Worm (Caenorhabditis elegans) whole organism, L4 larva: ENCODE data around the gene str-82.
A peak's percentile ranks its signal among the peaks of the same experiment; 100 is the strongest.

Experiments used
- D1046.2 ChIP-seq: fragments of 200-800 bp; sonication (Bioruptor generic); IDR thresholded peaks from 2 replicates; pipeline ENCODE4 v1.3.6; 2022; ENCODE audit warnings: missing genetic modification characterization, missing compliant biosample characterization
- F26F4.8 ChIP-seq: fragments of 200-800 bp; sonication (Bioruptor generic); conservative IDR thresholded peaks from 2 replicates; pipeline ENCODE4 v1.3.6; 2022; ENCODE audit warnings: missing genetic modification characterization, missing compliant biosample characterization
- R02D3.7 ChIP-seq: fragments of 150-350 bp; sonication (generic microtip); optimal IDR thresholded peaks from 3 replicates; lab custom pipeline; 2014; ENCODE audit warnings: missing biosample characterization, missing genetic modification characterization
- T20F7.1 ChIP-seq: fragments of 200-800 bp; sonication (Bioruptor generic); optimal IDR thresholded peaks from 2 replicates; lab custom pipeline; 2018; ENCODE audit warnings: mild to moderate bottlenecking, missing genetic modification characterization, missing compliant biosample characterization
- T26A8.4 ChIP-seq: fragments of 200-800 bp; sonication (Bioruptor generic); IDR thresholded peaks from 2 replicates; pipeline ENCODE4 v1.3.6; 2022; ENCODE audit warnings: missing genetic modification characterization, missing compliant biosample characterization
- aha-1 ChIP-seq: fragments of 150-350 bp; peaks from one replicate; lab custom pipeline; 2014; ENCODE audit warnings: missing biosample characterization, missing genetic modification characterization
- ceh-28 ChIP-seq: fragments of 150-350 bp; optimal IDR thresholded peaks from 2 replicates; lab custom pipeline; 2014; ENCODE audit warnings: missing biosample characterization, missing genetic modification reagents, missing genetic modification characterization
- ces-1 ChIP-seq: fragments of 150-350 bp; sonication (generic microtip); optimal IDR thresholded peaks from 4 replicates; lab custom pipeline; 2014; ENCODE audit warnings: missing biosample characterization, missing genetic modification reagents, missing genetic modification characterization
- daf-16 ChIP-seq, 3 experiments: sonication (generic microtip); optimal IDR thresholded peaks; 2 replicates each; lab custom pipeline; 2016 to 2017; ENCODE audit warnings: missing genetic modification characterization in 3 of 3, missing genetic modification reagents in 3 of 3, mild to moderate bottlenecking in 2 of 3, missing compliant biosample characterization in 2 of 3, missing biosample characterization in 1 of 3, moderate library complexity in 1 of 3
- dmd-6 ChIP-seq: fragments of 200-800 bp; sonication (Bioruptor generic); IDR thresholded peaks from 2 replicates; pipeline ENCODE4 v1.3.6; 2022; ENCODE audit warnings: missing genetic modification reagents, missing genetic modification characterization, missing compliant biosample characterization
- dpl-1 ChIP-seq: fragments of 150-350 bp; optimal IDR thresholded peaks from 2 replicates; lab custom pipeline; 2014; ENCODE audit warnings: missing biosample characterization, missing genetic modification reagents, missing genetic modification characterization
- dve-1 ChIP-seq: sonication (generic microtip); optimal IDR thresholded peaks from 2 replicates; lab custom pipeline; 2017; ENCODE audit warnings: antibody characterized with exemption, mild to moderate bottlenecking, missing genetic modification characterization, missing compliant biosample characterization; ENCODE audit not compliant: insufficient read depth
- hif-1 ChIP-seq, 2 experiments: sonication (generic microtip); optimal IDR thresholded peaks; 2 replicates each; lab custom pipeline; 2016 to 2017; ENCODE audit warnings: missing compliant biosample characterization in 2 of 2, missing genetic modification characterization in 2 of 2, missing genetic modification reagents in 2 of 2, missing genotype in 2 of 2, mild to moderate bottlenecking in 1 of 2
- hlh-11 ChIP-seq: fragments of 200-800 bp; sonication (Bioruptor generic); optimal IDR thresholded peaks from 2 replicates; lab custom pipeline; 2018; ENCODE audit warnings: mild to moderate bottlenecking, missing genetic modification characterization, missing compliant biosample characterization
- hlh-30 ChIP-seq: sonication (generic microtip); optimal IDR thresholded peaks from 2 replicates; lab custom pipeline; 2017; ENCODE audit warnings: antibody characterized with exemption, mild to moderate bottlenecking, missing genetic modification characterization, missing compliant biosample characterization; ENCODE audit not compliant: insufficient read depth
- hmg-1.1 ChIP-seq: fragments of 200-800 bp; sonication (Bioruptor generic); IDR thresholded peaks from 2 replicates; pipeline ENCODE4 v1.3.6; 2022; ENCODE audit warnings: missing genetic modification reagents, missing genetic modification characterization, missing compliant biosample characterization
- lin-1 ChIP-seq: fragments of 200-800 bp; sonication (Bioruptor generic); IDR thresholded peaks from 2 replicates; pipeline ENCODE4 v1.3.6; 2022; ENCODE audit warnings: missing genetic modification reagents, missing genetic modification characterization, missing compliant biosample characterization
- lin-13 ChIP-seq: fragments of 150-350 bp; optimal IDR thresholded peaks from 2 replicates; lab custom pipeline; 2014; ENCODE audit warnings: missing biosample characterization, missing genetic modification reagents, missing genetic modification characterization
- lin-15B ChIP-seq: fragments of 150-350 bp; sonication (generic microtip); optimal IDR thresholded peaks from 3 replicates; lab custom pipeline; 2014; ENCODE audit warnings: missing biosample characterization, missing genetic modification characterization
- lin-29 ChIP-seq: fragments of 200-800 bp; sonication (Bioruptor generic); IDR thresholded peaks from 2 replicates; pipeline ENCODE4 v1.3.6; 2022; ENCODE audit warnings: missing genetic modification reagents, missing genetic modification characterization, missing compliant biosample characterization
- lin-38 ChIP-seq: fragments of 200-800 bp; sonication (Bioruptor generic); IDR thresholded peaks from 2 replicates; pipeline ENCODE4 v1.3.6; 2022; ENCODE audit warnings: missing genetic modification reagents, missing genetic modification characterization, missing compliant biosample characterization
- mxl-2 ChIP-seq: fragments of 200-800 bp; sonication (Bioruptor generic); conservative IDR thresholded peaks from 2 replicates; pipeline ENCODE4 v1.3.6; 2022; ENCODE audit warnings: missing genetic modification reagents, missing genetic modification characterization, missing compliant biosample characterization
- nhr-10 ChIP-seq: fragments of 150-350 bp; optimal IDR thresholded peaks from 2 replicates; lab custom pipeline; 2014; ENCODE audit warnings: missing biosample characterization, missing genetic modification characterization
- nhr-102 ChIP-seq: sonication (generic microtip); optimal IDR thresholded peaks from 2 replicates; lab custom pipeline; 2016; ENCODE audit warnings: mild to moderate bottlenecking, missing genetic modification characterization, moderate library complexity, missing compliant biosample characterization
- nhr-28 ChIP-seq: fragments of 150-350 bp; optimal IDR thresholded peaks from 2 replicates; lab custom pipeline; 2014; ENCODE audit warnings: missing biosample characterization, missing genetic modification characterization
- nhr-41 ChIP-seq: fragments of 200-800 bp; sonication (Bioruptor generic); IDR thresholded peaks from 2 replicates; pipeline ENCODE4 v1.3.6; 2022; ENCODE audit warnings: missing genetic modification reagents, missing genetic modification characterization, missing compliant biosample characterization
- nhr-48 ChIP-seq: sonication (generic microtip); optimal IDR thresholded peaks from 2 replicates; lab custom pipeline; 2016; ENCODE audit warnings: mild to moderate bottlenecking, missing genetic modification characterization, missing compliant biosample characterization
- nhr-6 ChIP-seq: fragments of 150-350 bp; optimal IDR thresholded peaks from 2 replicates; lab custom pipeline; 2014; ENCODE audit warnings: missing biosample characterization, missing genetic modification characterization
- nhr-77 ChIP-seq: fragments of 150-350 bp; optimal IDR thresholded peaks from 2 replicates; lab custom pipeline; 2014; ENCODE audit warnings: missing biosample characterization, missing genetic modification characterization
- pha-4 ChIP-seq, 2 experiments: fragments of 150-350 bp in 1 of 2; fragments of 200-800 bp in 1 of 2; sonication (Bioruptor generic) in 1 of 2; IDR thresholded peaks in 1 of 2; optimal IDR thresholded peaks in 1 of 2; 2 replicates each; pipeline versions ENCODE4 v1.3.6 to Lab custom; 2014 to 2022; ENCODE audit warnings: missing genetic modification characterization in 2 of 2, missing genetic modification reagents in 2 of 2, missing biosample characterization in 1 of 2, missing compliant biosample characterization in 1 of 2
- php-3 ChIP-seq: fragments of 200-800 bp; sonication (Bioruptor generic); IDR thresholded peaks from 2 replicates; pipeline ENCODE4 v1.3.6; 2022; ENCODE audit warnings: missing genetic modification reagents, missing genetic modification characterization, missing compliant biosample characterization
- pqm-1 ChIP-seq: sonication (generic microtip); optimal IDR thresholded peaks from 2 replicates; lab custom pipeline; 2017; ENCODE audit warnings: missing biosample characterization, missing genetic modification characterization
- unc-62 ChIP-seq, 3 experiments: fragments of 150-350 bp in 1 of 3; sonication (generic microtip); optimal IDR thresholded peaks in 2 of 3; peaks in 1 of 3; 1 replicate in 1 of 3; 2 replicates in 2 of 3; lab custom pipeline; 2014 to 2017; ENCODE audit warnings: missing biosample characterization in 3 of 3, missing genetic modification characterization in 3 of 3, missing genetic modification reagents in 3 of 3, missing genotype in 1 of 3
- zfp-2 ChIP-seq: sonication (generic microtip); optimal IDR thresholded peaks from 2 replicates; lab custom pipeline; 2016; ENCODE audit warnings: mild to moderate bottlenecking, missing genetic modification characterization, missing compliant biosample characterization
- zip-2 ChIP-seq: fragments of 150-350 bp; optimal IDR thresholded peaks from 2 replicates; lab custom pipeline; 2014; ENCODE audit warnings: missing biosample characterization, missing genetic modification characterization
- ztf-7 ChIP-seq: fragments of 150-350 bp; optimal IDR thresholded peaks from 2 replicates; lab custom pipeline; 2014; ENCODE audit warnings: missing biosample characterization, missing genetic modification characterization

The str-82 gene

ce11 chrV:4021776-4022175 is 47.3 kb downstream of the str-82 start, which contains the start of gene K09D9.14:
TSS of gene K09D9.14 (minus strand) at chrV:4021876.
- TF ChIP-seq ztf-7 = no peak
- TF ChIP-seq hlh-30 = no peak
- no peak for TF ChIP-seq lin-38 (GFP tag; lab: Robert Waterston, UW)
- TF ChIP-seq hif-1 (tag; optimal IDR thresholded peaks at IDR 0.05; lab: Kevin White, UChicago) = no peak
- no peak for TF ChIP-seq aha-1 (tag; lab: Kevin White, UChicago)
- no peak for TF ChIP-seq hlh-11
- no peak for TF ChIP-seq mxl-2 (GFP tag; lab: Robert Waterston, UW)
- TF ChIP-seq F26F4.8 (GFP tag; lab: Robert Waterston, UW) = no peak
- no peak for TF ChIP-seq nhr-41 (GFP tag; lab: Robert Waterston, UW)
- TF ChIP-seq R02D3.7 (tag; lab: Kevin White, UChicago) = no peak
- no peak for TF ChIP-seq D1046.2 (GFP tag; lab: Robert Waterston, UW)
- TF ChIP-seq nhr-10 (tag; lab: Kevin White, UChicago) = no peak
- TF ChIP-seq lin-29 (GFP tag; lab: Robert Waterston, UW) = no peak
- no peak for TF ChIP-seq nhr-6 (tag; lab: Kevin White, UChicago)

- TF ChIP-seq dmd-6 (no peak), unc-62 (GFP tag; optimal IDR thresholded peaks at IDR 0.05 in 1 of 2; lab: Kevin White, UChicago) (no peak), unc-62 (tag; optimal IDR thresholded peaks at IDR 0.05; lab: Kevin White, UChicago) (no peak), ces-1 (no peak), dve-1 (no peak), T26A8.4 (GFP tag; lab: Robert Waterston, UW) (no peak), lin-15B (tag; lab: Kevin White, UChicago) (no peak)
Measured at ce11 chrV:4022309-4022708, 47.8 kb downstream of the str-82 start, which contains the start of gene cyp-35A3. TSS of gene cyp-35A3 (plus strand) at chrV:4022609.

- TF ChIP-seq nhr-28 (tag; lab: Kevin White, UChicago) = peak; percentile 81
- TF ChIP-seq hlh-11 = peak; percentile 84
- no peak for TF ChIP-seq ceh-28 (tag; lab: Kevin White, UChicago)
- TF ChIP-seq lin-13 (GFP tag; lab: Kevin White, UChicago) = no peak
- peak; percentile 95 for TF ChIP-seq zip-2
- TF ChIP-seq dmd-6 = peak; percentile 97
- peak; percentile 78 for TF ChIP-seq php-3 (GFP tag; lab: Robert Waterston, UW)
- TF ChIP-seq dpl-1 (GFP tag; lab: Kevin White, UChicago) = peak; percentile 14
- TF ChIP-seq lin-1 (GFP tag; lab: Robert Waterston, UW) = 0 out of 2 replicates have a peak, but pooled peaks have one; percentile 45
- no peak for TF ChIP-seq zfp-2 (tag; lab: Kevin White, UChicago)
- TF ChIP-seq unc-62 (GFP tag; optimal IDR thresholded peaks at IDR 0.05 in 1 of 2; lab: Kevin White, UChicago) = no peak
- no peak for TF ChIP-seq unc-62 (tag; optimal IDR thresholded peaks at IDR 0.05; lab: Kevin White, UChicago)
- peak; percentile 17 for TF ChIP-seq nhr-6 (tag; lab: Kevin White, UChicago)
- peak; percentile 79 for TF ChIP-seq hlh-30
- TF ChIP-seq hmg-1.1 = no peak
- peak; percentile 66 for TF ChIP-seq nhr-102 (tag; lab: Kevin White, UChicago)
- TF ChIP-seq ztf-7 = peak; percentile 67
- no peak for TF ChIP-seq lin-38 (GFP tag; lab: Robert Waterston, UW)
- peak; percentile 45 for TF ChIP-seq nhr-48 (tag; lab: Kevin White, UChicago)
- peak; percentile 93 for TF ChIP-seq dve-1
- TF ChIP-seq T20F7.1 = peak; percentile 70
- TF ChIP-seq pqm-1 (tag; lab: Kevin White, UChicago) = peak; percentile 75
- TF ChIP-seq nhr-41 (GFP tag; lab: Robert Waterston, UW) = peak; percentile 58; the same call in 1 of the 2 replicates
- TF ChIP-seq pha-4 (GFP tag; IDR thresholded peaks at IDR 0.05; lab: Robert Waterston, UW) = peak; percentile 38; the same call in 1 of the 2 replicates
- TF ChIP-seq pha-4 (tag; optimal IDR thresholded peaks at IDR 0.05; lab: Kevin White, UChicago) = peak; percentile 29
- TF ChIP-seq nhr-77 (tag; lab: Kevin White, UChicago) = peak; percentile 86
- peak in 1 of 2 experiments; percentile 57 for TF ChIP-seq daf-16 (GFP tag; optimal IDR thresholded peaks at IDR 0.05; lab: Kevin White, UChicago)
- TF ChIP-seq daf-16 (tag; optimal IDR thresholded peaks at IDR 0.05; lab: Kevin White, UChicago) = peak; percentile 95
Measured at ce11 chrV:4024777-4025176, 50.3 kb downstream of the str-82 start, which contains the start of gene K09D9.1. TSS of gene K09D9.1 (plus strand) at chrV:4025047.
